Worm (Caenorhabditis elegans) whole organism, late embryonic: ENCODE measurements around the gene cutl-19.

ENCODE experiments used
- ceh-2 ChIP-seq: sonication (generic microtip); optimal IDR thresholded peaks from 2 replicates; lab custom pipeline; 2016; ENCODE audit warnings: missing genotype, missing genetic modification characterization, missing compliant biosample characterization
- ceh-45 ChIP-seq: fragments of 200-800 bp; sonication (Bioruptor generic); IDR thresholded peaks from 2 replicates; pipeline ENCODE4 v1.3.6; 2022; ENCODE audit warnings: missing genetic modification reagents, missing genetic modification characterization, missing compliant biosample characterization
- dmd-4 ChIP-seq: sonication (generic microtip); optimal IDR thresholded peaks from 2 replicates; lab custom pipeline; 2016; ENCODE audit warnings: borderline replicate concordance, missing genetic modification characterization, missing compliant biosample characterization
- hlh-8 ChIP-seq: sonication (generic microtip); optimal IDR thresholded peaks from 2 replicates; lab custom pipeline; 2016; ENCODE audit warnings: missing genotype, missing genetic modification characterization, missing compliant biosample characterization
- pha-4 ChIP-seq: fragments of 150-350 bp; optimal IDR thresholded peaks from 2 replicates; lab custom pipeline; 2018; ENCODE audit warnings: missing biosample characterization, missing genetic modification reagents, missing genetic modification characterization
- pqm-1 ChIP-seq: sonication (generic microtip); optimal IDR thresholded peaks from 2 replicates; lab custom pipeline; 2016; ENCODE audit warnings: missing genetic modification characterization, missing compliant biosample characterization
- sox-4 ChIP-seq: sonication (generic microtip); optimal IDR thresholded peaks from 2 replicates; lab custom pipeline; 2017; ENCODE audit warnings: mild to moderate bottlenecking, missing genetic modification characterization, inconsistent platforms, missing compliant biosample characterization
- syd-9 ChIP-seq: sonication (generic microtip); optimal IDR thresholded peaks from 2 replicates; lab custom pipeline; 2016; ENCODE audit warnings: mild to moderate bottlenecking, missing genetic modification characterization, moderate library complexity, missing compliant biosample characterization

DNA sequence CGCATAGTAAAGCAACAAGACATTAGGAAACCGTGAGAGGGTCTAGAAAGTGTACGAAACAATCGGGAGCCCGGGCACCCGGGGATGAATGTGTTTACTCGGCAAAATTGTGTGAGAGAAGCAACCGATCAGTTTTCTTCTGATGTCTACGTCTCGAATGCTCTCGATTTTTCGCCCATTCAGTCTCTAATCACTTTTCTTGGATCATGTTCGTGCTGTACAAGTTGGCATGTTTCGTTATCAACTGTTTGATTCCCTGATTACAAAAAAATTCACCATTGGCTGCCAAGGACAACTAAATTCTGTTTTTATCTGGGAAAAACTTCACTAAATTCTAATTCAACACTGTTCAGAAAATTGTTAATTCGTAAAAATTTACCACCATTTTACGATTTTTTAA lies 36.8 kb downstream of the cutl-19 start:
- TF ChIP-seq hlh-8 (tag; lab: Kevin White, UChicago) (no peak), ceh-45 (GFP tag; lab: Robert Waterston, UW) (no peak), syd-9 (tag; lab: Kevin White, UChicago) (no peak), sox-4 (no peak), ceh-2 (tag; lab: Kevin White, UChicago) (no peak), dmd-4 (tag; lab: Kevin White, UChicago) (no peak), pqm-1 (tag; lab: Kevin White, UChicago) (no peak), pha-4 (no peak)
